Comparison of ENCODE assay signal across 5 fruit fly cellular contexts in the genomic region with DNA sequence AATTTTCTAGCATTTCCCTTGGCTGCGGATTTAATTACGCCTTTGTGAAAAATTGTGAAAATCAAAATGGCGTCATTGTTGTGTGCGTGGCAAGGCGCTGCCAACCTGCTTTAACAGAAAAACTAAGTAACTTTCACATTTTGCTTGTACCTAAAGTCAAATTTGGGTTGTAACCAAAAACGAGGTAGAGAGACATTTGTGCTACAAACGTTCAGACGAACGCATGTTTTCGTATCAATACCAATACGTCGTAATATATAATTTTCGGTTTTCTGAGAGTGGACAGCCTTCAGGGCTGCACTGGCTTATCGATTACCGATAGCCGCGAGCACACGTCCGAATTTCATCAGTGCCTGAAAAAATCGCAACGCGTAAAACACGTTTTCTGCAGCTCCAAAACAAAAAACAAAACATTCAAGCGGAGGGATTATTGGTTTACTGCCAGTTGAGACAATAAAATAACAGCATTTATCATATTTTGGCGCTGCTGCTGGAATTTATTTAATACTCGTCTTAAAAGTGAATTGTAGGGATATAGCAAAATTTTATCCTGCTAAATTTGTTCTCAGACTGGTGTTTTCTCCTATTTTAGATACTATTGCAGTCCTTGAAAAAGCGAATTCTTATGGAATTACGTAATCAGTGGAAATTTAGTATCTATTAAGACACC.
TF ChIP-seq lines count a peak whose summit lies in the region.

No protein-coding gene starts in this region.

TF ChIP-seq in whole organism, adult, 20 proteins besides CTCF, POLR2A, EP300 and RAD21 (continued from another document):
- TF ChIP-seq CG7101 (tag; optimal IDR thresholded peaks at IDR 0.05; lab: Kevin White, UChicago) (peak; percentile 52), CG11617 (GFP tag; optimal IDR thresholded peaks at IDR 0.05; lab: Kevin White, UChicago) (peak; percentile 68), kay (GFP tag; lab: Kevin White, UChicago; ENCODE audit: borderline replicate concordance) (no peak), Hr96 (GFP tag; optimal IDR thresholded peaks at IDR 0.05; lab: Kevin White, UChicago) (peak; percentile 77)

TF ChIP-seq in whole organism, embryonic, 481 proteins besides CTCF, POLR2A, EP300 and RAD21 (continued from another document and continues in another):
- no peak for TF ChIP-seq pan (optimal IDR thresholded peaks at IDR 0.05; lab: Kevin White, UChicago)
- peak in 1 of 2 experiments; percentile 78 for TF ChIP-seq pan (GFP tag; optimal IDR thresholded peaks at IDR 0.05 in 1 of 2, IDR thresholded peaks at IDR 0.05 in 1 of 2)
- TF ChIP-seq Blimp-1 (GFP tag; optimal IDR thresholded peaks at IDR 0.05; lab: Kevin White, UChicago) = peak; percentile 61
- TF ChIP-seq CG13624 (GFP tag; optimal IDR thresholded peaks at IDR 0.05; lab: Kevin White, UChicago) = peak; percentile 92
- TF ChIP-seq hkb (optimal IDR thresholded peaks at IDR 0.05; lab: Kevin White, UChicago) = peak; percentile 42
- peak; percentile 55 for TF ChIP-seq hkb (GFP tag; IDR thresholded peaks at IDR 0.05; lab: Robert Waterston, UW)
- peak; percentile 62 for TF ChIP-seq Dip3 (GFP tag; optimal IDR thresholded peaks at IDR 0.05; lab: Kevin White, UChicago)
- peak; percentile 45 for TF ChIP-seq gsb (GFP tag; IDR thresholded peaks at IDR 0.05; lab: Robert Waterston, UW)
- no peak; the same call in 2 of the 3 replicates for TF ChIP-seq CG7963 (GFP tag; IDR thresholded peaks at IDR 0.05; lab: Robert Waterston, UW; ENCODE audit: partially characterized antibody)
- no peak for TF ChIP-seq mirr (GFP tag; optimal IDR thresholded peaks at IDR 0.05; lab: Kevin White, UChicago)
- TF ChIP-seq BtbVII (GFP tag; optimal IDR thresholded peaks at IDR 0.05; lab: Kevin White, UChicago) = peak; percentile 67
- TF ChIP-seq luna (GFP tag; optimal IDR thresholded peaks at IDR 0.05; lab: Kevin White, UChicago) = peak; percentile 76
- peak; percentile 80 for TF ChIP-seq vvl (GFP tag; IDR thresholded peaks at IDR 0.05; lab: Robert Waterston, UW)
- peak; percentile 50 for TF ChIP-seq NK7.1 (GFP tag; optimal IDR thresholded peaks at IDR 0.05; lab: Kevin White, UChicago)
- no peak for TF ChIP-seq Lim3 (GFP tag; IDR thresholded peaks at IDR 0.05; lab: Robert Waterston, UW)
- peak; percentile 51; the same call in 1 of the 2 replicates for TF ChIP-seq CG8765 (GFP tag; IDR thresholded peaks at IDR 0.05; lab: Robert Waterston, UW)
- no peak for TF ChIP-seq MTF-1 (GFP tag; optimal IDR thresholded peaks at IDR 0.05; lab: Kevin White, UChicago; ENCODE audit: borderline replicate concordance)
- no peak for TF ChIP-seq CG7372 (GFP tag; IDR thresholded peaks at IDR 0.05; lab: Robert Waterston, UW)
- no peak for TF ChIP-seq fru (optimal IDR thresholded peaks at IDR 0.05; lab: Kevin White, UChicago)
- peak; percentile 82 for TF ChIP-seq zfh2 (GFP tag; optimal IDR thresholded peaks at IDR 0.05; lab: Kevin White, UChicago)
- peak; percentile 72 for TF ChIP-seq btn (GFP tag; optimal IDR thresholded peaks at IDR 0.05; lab: Kevin White, UChicago)
- peak; percentile 43 for TF ChIP-seq fd3F (GFP tag; optimal IDR thresholded peaks at IDR 0.05; lab: Kevin White, UChicago)
- TF ChIP-seq B-H1 (GFP tag; IDR thresholded peaks at IDR 0.05; lab: Robert Waterston, UW) = peak; percentile 30; the same call in 1 of the 3 replicates
- TF ChIP-seq ttk (GFP tag; IDR thresholded peaks at IDR 0.05; lab: Robert Waterston, UW) = peak; percentile 36; the same call in 1 of the 2 replicates
- peak; percentile 9 for TF ChIP-seq eyg (GFP tag; optimal IDR thresholded peaks at IDR 0.05; lab: Kevin White, UChicago)
- peak; percentile 51 for TF ChIP-seq Abd-B (GFP tag; optimal IDR thresholded peaks at IDR 0.05; lab: Kevin White, UChicago)
- TF ChIP-seq CG4707 (GFP tag; optimal IDR thresholded peaks at IDR 0.05; lab: Kevin White, UChicago) = no peak
- peak; percentile 73 to 99 for TF ChIP-seq Pdp1 (GFP tag; optimal IDR thresholded peaks at IDR 0.05; lab: Kevin White, UChicago)
- peak; percentile 97 for TF ChIP-seq Med (GFP tag; lab: Kevin White, UChicago)

TF ChIP-seq in whole organism, prepupa, 60 proteins besides CTCF, POLR2A, EP300 and RAD21 (continued from another document and continues in another):
- no peak for TF ChIP-seq fd59A (GFP tag; optimal IDR thresholded peaks at IDR 0.05; lab: Kevin White, UChicago)
- TF ChIP-seq Hr39 (GFP tag; optimal IDR thresholded peaks at IDR 0.05; lab: Kevin White, UChicago) = peak; percentile 81
- TF ChIP-seq Eip93F (GFP tag; optimal IDR thresholded peaks at IDR 0.05; lab: Kevin White, UChicago) = no peak
- peak; percentile 58 for TF ChIP-seq CG10631 (GFP tag; optimal IDR thresholded peaks at IDR 0.05; lab: Kevin White, UChicago)
- TF ChIP-seq Sox102F (GFP tag; optimal IDR thresholded peaks at IDR 0.05; lab: Kevin White, UChicago) = peak; percentile 57
- peak; percentile 38 for TF ChIP-seq CG7368 (GFP tag; optimal IDR thresholded peaks at IDR 0.05; lab: Kevin White, UChicago)
- TF ChIP-seq fd85E (GFP tag; optimal IDR thresholded peaks at IDR 0.05; lab: Kevin White, UChicago) = peak; percentile 44
- TF ChIP-seq Eip75B (GFP tag; optimal IDR thresholded peaks at IDR 0.05; lab: Kevin White, UChicago) = peak; percentile 62
- peak; percentile 60 for TF ChIP-seq Smox (GFP tag; optimal IDR thresholded peaks at IDR 0.05; lab: Kevin White, UChicago)
- peak; percentile 68 for TF ChIP-seq achi (GFP tag; optimal IDR thresholded peaks at IDR 0.05; lab: Kevin White, UChicago)
- TF ChIP-seq Met (GFP tag; optimal IDR thresholded peaks at IDR 0.05; lab: Kevin White, UChicago) = peak; percentile 61
- TF ChIP-seq ss (GFP tag; optimal IDR thresholded peaks at IDR 0.05; lab: Kevin White, UChicago) = peak in 1 of 2 experiments; percentile 57
- peak; percentile 61 for TF ChIP-seq CG3919 (GFP tag; optimal IDR thresholded peaks at IDR 0.05; lab: Kevin White, UChicago)
- TF ChIP-seq Ets96B (tag; optimal IDR thresholded peaks at IDR 0.05; lab: Kevin White, UChicago) = peak; percentile 40
- TF ChIP-seq CG15336 (GFP tag; IDR thresholded peaks at IDR 0.05; lab: Robert Waterston, UW) = peak; percentile 47
- no peak for TF ChIP-seq CG6276 (GFP tag; optimal IDR thresholded peaks at IDR 0.05; lab: Kevin White, UChicago)
- peak; percentile 63 for TF ChIP-seq CG32006 (GFP tag; optimal IDR thresholded peaks at IDR 0.05; lab: Kevin White, UChicago)
- no peak for TF ChIP-seq CG4318 (GFP tag; optimal IDR thresholded peaks at IDR 0.05; lab: Kevin White, UChicago)
- TF ChIP-seq CG8119 (GFP tag; IDR thresholded peaks at IDR 0.05; lab: Robert Waterston, UW) = peak; percentile 68
- TF ChIP-seq cyc (GFP tag; optimal IDR thresholded peaks at IDR 0.05; lab: Kevin White, UChicago) = peak; percentile 65
- no peak for TF ChIP-seq CG6854 (GFP tag; optimal IDR thresholded peaks at IDR 0.05; lab: Kevin White, UChicago)
- peak; percentile 71 for TF ChIP-seq OdsH (GFP tag; optimal IDR thresholded peaks at IDR 0.05; lab: Kevin White, UChicago)
- peak; percentile 55 for TF ChIP-seq CG34406 (GFP tag; optimal IDR thresholded peaks at IDR 0.05; lab: Kevin White, UChicago)
- TF ChIP-seq CG11294 (GFP tag; IDR thresholded peaks at IDR 0.05; lab: Robert Waterston, UW) = 0 out of 2 replicates have a peak, but pooled peaks have one; percentile 27
- TF ChIP-seq CG6808 (GFP tag; optimal IDR thresholded peaks at IDR 0.05; lab: Kevin White, UChicago) = peak; percentile 53
- TF ChIP-seq svp (GFP tag; lab: Kevin White, UChicago) = peak; percentile 69
- TF ChIP-seq dsx (GFP tag; optimal IDR thresholded peaks at IDR 0.05; lab: Kevin White, UChicago; ENCODE audit: poor library complexity, severe bottlenecking) = peak; percentile 13
- TF ChIP-seq Sox15 (GFP tag; optimal IDR thresholded peaks at IDR 0.05; lab: Kevin White, UChicago) = peak; percentile 9
- TF ChIP-seq acj6 (GFP tag; optimal IDR thresholded peaks at IDR 0.05; lab: Kevin White, UChicago) = peak; percentile 63
- no peak for TF ChIP-seq vri (GFP tag; optimal IDR thresholded peaks at IDR 0.05; lab: Kevin White, UChicago)

TF ChIP-seq in whole organism, pupa, 21 proteins besides CTCF, POLR2A, EP300 and RAD21 (continued from another document):
- peak; percentile 62 for TF ChIP-seq CG15710 (tag; optimal IDR thresholded peaks at IDR 0.05; lab: Kevin White, UChicago)
- peak; percentile 15 for TF ChIP-seq Pif1A (GFP tag; optimal IDR thresholded peaks at IDR 0.05; lab: Kevin White, UChicago)
- TF ChIP-seq CG13204 (GFP tag; optimal IDR thresholded peaks at IDR 0.05; lab: Kevin White, UChicago) = no peak

TF ChIP-seq in whole organism, wandering third instar larva, 38 proteins besides CTCF, POLR2A, EP300 and RAD21 (continued from another document):
- no peak for TF ChIP-seq usp (GFP tag; optimal IDR thresholded peaks at IDR 0.05; lab: Kevin White, UChicago)
- TF ChIP-seq Abd-B (GFP tag; optimal IDR thresholded peaks at IDR 0.05; lab: Kevin White, UChicago) = no peak
- TF ChIP-seq h (GFP tag; optimal IDR thresholded peaks at IDR 0.05; lab: Kevin White, UChicago) = peak; percentile 77
- peak; percentile 49 for TF ChIP-seq sv (GFP tag; optimal IDR thresholded peaks at IDR 0.05; lab: Kevin White, UChicago)
- no peak for TF ChIP-seq brk (GFP tag; optimal IDR thresholded peaks at IDR 0.05; lab: Kevin White, UChicago)
- TF ChIP-seq Jra (GFP tag; optimal IDR thresholded peaks at IDR 0.05; lab: Kevin White, UChicago) = no peak
- peak; percentile 95 for TF ChIP-seq CrebA (GFP tag; optimal IDR thresholded peaks at IDR 0.05; lab: Kevin White, UChicago; ENCODE audit: borderline replicate concordance)
- no peak for TF ChIP-seq tai (GFP tag; optimal IDR thresholded peaks at IDR 0.05; lab: Kevin White, UChicago)
- no peak for TF ChIP-seq Dfd (GFP tag; optimal IDR thresholded peaks at IDR 0.05; lab: Kevin White, UChicago)
- peak; percentile 40 for TF ChIP-seq OdsH (GFP tag; optimal IDR thresholded peaks at IDR 0.05; lab: Kevin White, UChicago)
- peak; percentile 69 for TF ChIP-seq woc (GFP tag; optimal IDR thresholded peaks at IDR 0.05; lab: Kevin White, UChicago)
- peak; percentile 66 for TF ChIP-seq psq (GFP tag; optimal IDR thresholded peaks at IDR 0.05; lab: Kevin White, UChicago)
- TF ChIP-seq Mio (GFP tag; optimal IDR thresholded peaks at IDR 0.05; lab: Kevin White, UChicago) = peak; percentile 54
- no peak for TF ChIP-seq jim (GFP tag; optimal IDR thresholded peaks at IDR 0.05; lab: Kevin White, UChicago)
- TF ChIP-seq Sp1 (GFP tag; optimal IDR thresholded peaks at IDR 0.05; lab: Kevin White, UChicago) = peak; percentile 55
- TF ChIP-seq Hnf4 (GFP tag; optimal IDR thresholded peaks at IDR 0.05; lab: Kevin White, UChicago) = peak; percentile 63
- TF ChIP-seq CG32264 (GFP tag; optimal IDR thresholded peaks at IDR 0.05; lab: Kevin White, UChicago) = peak; percentile 7
- TF ChIP-seq Hr78 (GFP tag; optimal IDR thresholded peaks at IDR 0.05; lab: Kevin White, UChicago) = no peak
- no peak for TF ChIP-seq Vsx2 (GFP tag; optimal IDR thresholded peaks at IDR 0.05; lab: Kevin White, UChicago; ENCODE audit: partially characterized antibody)
